Worm (Caenorhabditis elegans) whole organism, L1 larva: ENCODE measurements around the gene szy-2.

Experiments used
- C34B4.2 ChIP-seq: sonication (generic microtip); optimal IDR thresholded peaks from 2 replicates; lab custom pipeline; 2017; ENCODE audit warnings: mild to moderate bottlenecking, missing genetic modification characterization, missing compliant biosample characterization
- F16B12.6 ChIP-seq: fragments of 150-350 bp; optimal IDR thresholded peaks from 2 replicates; lab custom pipeline; 2014; ENCODE audit warnings: missing biosample characterization, missing genetic modification characterization
- Y116A8C.19 ChIP-seq: sonication (generic microtip); optimal IDR thresholded peaks from 2 replicates; lab custom pipeline; 2016; ENCODE audit warnings: missing compliant biosample characterization, missing genetic modification characterization, borderline replicate concordance
- aly-2 ChIP-seq: fragments of 150-350 bp; optimal IDR thresholded peaks from 2 replicates; lab custom pipeline; 2014; ENCODE audit warnings: missing biosample characterization, missing genetic modification characterization
- ama-1 ChIP-seq: fragments of 150-350 bp; optimal IDR thresholded peaks from 2 replicates; lab custom pipeline; 2014
- ceh-63 ChIP-seq: fragments of 200-800 bp; sonication (Bioruptor generic); optimal IDR thresholded peaks from 2 replicates; lab custom pipeline; 2018; ENCODE audit warnings: mild to moderate bottlenecking, missing genetic modification characterization, missing compliant biosample characterization
- ceh-82 ChIP-seq, 3 experiments: fragments of 150-350 bp in 1 of 3; sonication (generic microtip) in 2 of 3; optimal IDR thresholded peaks; 2 replicates each; lab custom pipeline; 2014 to 2017; ENCODE audit warnings: missing biosample characterization in 3 of 3, missing genetic modification characterization in 3 of 3
- ceh-90 ChIP-seq: sonication (generic microtip); optimal IDR thresholded peaks from 2 replicates; lab custom pipeline; 2016; ENCODE audit warnings: missing genetic modification characterization, missing compliant biosample characterization
- ces-1 ChIP-seq: fragments of 150-350 bp; optimal IDR thresholded peaks from 2 replicates; lab custom pipeline; 2014; ENCODE audit warnings: missing biosample characterization, missing genetic modification reagents, missing genetic modification characterization
- dpl-1 ChIP-seq, 3 experiments: fragments of 150-350 bp in 2 of 3; sonication (generic microtip) in 1 of 3; optimal IDR thresholded peaks; 2 replicates each; lab custom pipeline; 2014 to 2017; ENCODE audit warnings: missing biosample characterization in 3 of 3, missing genetic modification characterization in 3 of 3, missing genetic modification reagents in 3 of 3
- efl-1 ChIP-seq, 4 experiments: fragments of 150-350 bp; optimal IDR thresholded peaks in 3 of 4; peaks in 1 of 4; 1 replicate in 1 of 4; 2 replicates in 3 of 4; lab custom pipeline; 2014; ENCODE audit warnings: missing biosample characterization in 2 of 4, missing genetic modification characterization in 2 of 4, missing genetic modification reagents in 2 of 4
- elt-2 ChIP-seq: sonication (generic microtip); optimal IDR thresholded peaks from 2 replicates; lab custom pipeline; 2016; ENCODE audit warnings: missing genetic modification characterization, mild to moderate bottlenecking, inconsistent platforms, missing compliant biosample characterization, missing genetic modification reagents
- fkh-8 ChIP-seq: sonication (generic microtip); optimal IDR thresholded peaks from 2 replicates; lab custom pipeline; 2016; ENCODE audit warnings: mild to moderate bottlenecking, missing genetic modification characterization, missing compliant biosample characterization
- fos-1 ChIP-seq: fragments of 150-350 bp; optimal IDR thresholded peaks from 2 replicates; lab custom pipeline; 2014; ENCODE audit warnings: missing biosample characterization, missing genetic modification characterization
- hlh-17 ChIP-seq: fragments of 200-800 bp; sonication (Bioruptor generic); optimal IDR thresholded peaks from 2 replicates; lab custom pipeline; 2018; ENCODE audit warnings: missing genetic modification characterization, mild to moderate bottlenecking, missing compliant biosample characterization, moderate library complexity, borderline replicate concordance
- hpl-2 ChIP-seq: fragments of 150-350 bp; optimal IDR thresholded peaks from 2 replicates; lab custom pipeline; 2014; ENCODE audit warnings: missing biosample characterization, missing genetic modification reagents, missing genetic modification characterization
- jun-1 ChIP-seq: fragments of 150-350 bp; optimal IDR thresholded peaks from 2 replicates; lab custom pipeline; 2014; ENCODE audit warnings: missing biosample characterization, missing genetic modification reagents, missing genetic modification characterization
- lin-14 ChIP-seq: fragments of 200-800 bp; sonication (Bioruptor generic); optimal IDR thresholded peaks from 2 replicates; lab custom pipeline; 2018; ENCODE audit warnings: mild to moderate bottlenecking, missing genetic modification characterization, moderate library complexity, missing compliant biosample characterization
- lin-15B ChIP-seq: fragments of 150-350 bp; sonication (generic microtip); optimal IDR thresholded peaks from 3 replicates; lab custom pipeline; 2014; ENCODE audit warnings: missing biosample characterization, missing genetic modification characterization
- lin-35 ChIP-seq, 2 experiments: fragments of 150-350 bp; optimal IDR thresholded peaks; 2 replicates each; lab custom pipeline; 2014; ENCODE audit warnings: missing biosample characterization in 2 of 2, missing genetic modification characterization in 2 of 2, missing genetic modification reagents in 2 of 2
- lsy-2 ChIP-seq, 2 experiments: fragments of 150-350 bp; optimal IDR thresholded peaks; 2 replicates each; lab custom pipeline; 2014; ENCODE audit warnings: missing biosample characterization in 2 of 2, missing genetic modification characterization in 2 of 2
- mep-1 ChIP-seq: fragments of 150-350 bp; optimal IDR thresholded peaks from 2 replicates; lab custom pipeline; 2014; ENCODE audit warnings: missing biosample characterization, missing genetic modification characterization
- nhr-11 ChIP-seq: fragments of 150-350 bp; optimal IDR thresholded peaks from 2 replicates; lab custom pipeline; 2014; ENCODE audit warnings: missing biosample characterization, missing genetic modification characterization
- nhr-12 ChIP-seq: sonication (generic microtip); optimal IDR thresholded peaks from 2 replicates; lab custom pipeline; 2017; ENCODE audit warnings: missing biosample characterization, missing genetic modification characterization
- nhr-47 ChIP-seq: sonication (generic microtip); optimal IDR thresholded peaks from 2 replicates; lab custom pipeline; 2016; ENCODE audit warnings: mild to moderate bottlenecking, missing genetic modification characterization, moderate library complexity, missing compliant biosample characterization
- nhr-71 ChIP-seq: sonication (generic microtip); optimal IDR thresholded peaks from 2 replicates; lab custom pipeline; 2016; ENCODE audit warnings: mild to moderate bottlenecking, missing genetic modification characterization, moderate library complexity, missing compliant biosample characterization
- nhr-77 ChIP-seq: fragments of 150-350 bp; optimal IDR thresholded peaks from 2 replicates; lab custom pipeline; 2014; ENCODE audit warnings: missing biosample characterization, missing genetic modification characterization
- nhr-84 ChIP-seq: sonication (generic microtip); optimal IDR thresholded peaks from 2 replicates; lab custom pipeline; 2017; ENCODE audit warnings: missing biosample characterization, missing genetic modification characterization
- rnt-1 ChIP-seq: sonication (generic microtip); optimal IDR thresholded peaks from 2 replicates; lab custom pipeline; 2016; ENCODE audit warnings: mild to moderate bottlenecking, missing genetic modification characterization, moderate library complexity, missing compliant biosample characterization
- skn-1 ChIP-seq: fragments of 150-350 bp; optimal IDR thresholded peaks from 2 replicates; lab custom pipeline; 2014; ENCODE audit warnings: missing biosample characterization, missing genetic modification characterization
- snpc-4 ChIP-seq: fragments of 150-350 bp; optimal IDR thresholded peaks from 2 replicates; lab custom pipeline; 2014; ENCODE audit warnings: missing biosample characterization, missing genetic modification characterization
- snu-23 ChIP-seq: sonication (generic microtip); optimal IDR thresholded peaks from 2 replicates; lab custom pipeline; 2016; ENCODE audit warnings: missing genetic modification characterization, missing compliant biosample characterization
- sptf-1 ChIP-seq: fragments of 150-350 bp; optimal IDR thresholded peaks from 2 replicates; lab custom pipeline; 2014; ENCODE audit warnings: missing biosample characterization, missing genetic modification characterization
- sup-37 ChIP-seq: fragments of 200-800 bp; sonication (Bioruptor generic); optimal IDR thresholded peaks from 2 replicates; lab custom pipeline; 2018; ENCODE audit warnings: mild to moderate bottlenecking, missing genetic modification characterization, missing compliant biosample characterization
- unc-130 ChIP-seq: fragments of 150-350 bp; optimal IDR thresholded peaks from 2 replicates; lab custom pipeline; 2017; ENCODE audit warnings: missing biosample characterization, missing genetic modification characterization, inconsistent platforms
- unc-30 ChIP-seq: sonication (generic microtip); optimal IDR thresholded peaks from 2 replicates; lab custom pipeline; 2017; ENCODE audit warnings: missing biosample characterization, missing genetic modification characterization
- unc-98 ChIP-seq: fragments of 200-800 bp; sonication (Bioruptor generic); IDR thresholded peaks from 2 replicates; pipeline ENCODE4 v1.3.6; 2022; ENCODE audit warnings: missing genetic modification characterization, missing compliant biosample characterization
- vab-15 ChIP-seq: sonication (generic microtip); optimal IDR thresholded peaks from 2 replicates; lab custom pipeline; 2017; ENCODE audit warnings: missing genotype, mild to moderate bottlenecking, missing genetic modification characterization, missing compliant biosample characterization
- zag-1 ChIP-seq: fragments of 150-350 bp; optimal IDR thresholded peaks from 2 replicates; lab custom pipeline; 2014; ENCODE audit warnings: missing biosample characterization, missing genetic modification characterization
- zip-4 ChIP-seq: fragments of 200-800 bp; sonication (Bioruptor generic); optimal IDR thresholded peaks from 2 replicates; lab custom pipeline; 2018; ENCODE audit warnings: mild to moderate bottlenecking, missing genetic modification characterization, moderate library complexity, missing compliant biosample characterization
- ztf-11 ChIP-seq, 2 experiments: sonication (generic microtip); optimal IDR thresholded peaks; 2 replicates each; lab custom pipeline; 2016 to 2017; ENCODE audit warnings: missing genetic modification characterization in 2 of 2, missing biosample characterization in 1 of 2, missing compliant biosample characterization in 1 of 2
- ztf-4 ChIP-seq: fragments of 150-350 bp; optimal IDR thresholded peaks from 2 replicates; lab custom pipeline; 2014; ENCODE audit warnings: missing biosample characterization, missing genetic modification characterization

Gene szy-2

ce11 chrIII:5417921-5418320, 46.8 kb upstream of the szy-2 start (continued):
- TF ChIP-seq mep-1 (tag; lab: Kevin White, UChicago) (no peak), ces-1 (GFP tag; lab: Kevin White, UChicago) (no peak), nhr-77 (tag; lab: Kevin White, UChicago) (no peak), rnt-1 (tag; lab: Kevin White, UChicago) (peak; percentile 43), Y116A8C.19 (tag; lab: Kevin White, UChicago) (no peak), snpc-4 (tag; lab: Kevin White, UChicago) (no peak), vab-15 (tag; lab: Kevin White, UChicago) (no peak), dpl-1 (GFP tag; optimal IDR thresholded peaks at IDR 0.05; lab: Kevin White, UChicago) (no peak), F16B12.6 (tag; lab: Kevin White, UChicago) (no peak), jun-1 (tag; lab: Kevin White, UChicago) (no peak), ceh-90 (tag; lab: Kevin White, UChicago) (no peak), nhr-71 (tag; lab: Kevin White, UChicago) (peak; percentile 36), nhr-84 (tag; lab: Kevin White, UChicago) (no peak), snu-23 (GFP tag; lab: Kevin White, UChicago) (no peak), fkh-8 (no peak), sptf-1 (tag; lab: Kevin White, UChicago) (no peak), nhr-11 (no peak), skn-1 (tag; lab: Kevin White, UChicago) (no peak), zip-4 (GFP tag; lab: Kevin White, UChicago) (no peak), unc-130 (tag; lab: Kevin White, UChicago) (no peak), lin-14 (GFP tag; lab: Kevin White, UChicago) (peak; percentile 58), C34B4.2 (tag; lab: Kevin White, UChicago) (no peak), lin-35 (GFP tag; optimal IDR thresholded peaks at IDR 0.05; lab: Kevin White, UChicago) (peak in 1 of 2 experiments; percentile 4), lsy-2 (tag; optimal IDR thresholded peaks at IDR 0.05; lab: Kevin White, UChicago) (peak in 1 of 2 experiments; percentile 31), hlh-17 (GFP tag; lab: Kevin White, UChicago) (no peak), lin-15B (no peak), elt-2 (tag; lab: Kevin White, UChicago) (no peak), efl-1 (optimal IDR thresholded peaks at IDR 0.05; lab: Kevin White, UChicago) (no peak), efl-1 (GFP tag; optimal IDR thresholded peaks at IDR 0.05 in 1 of 2; lab: Kevin White, UChicago) (no peak), fos-1 (tag; lab: Kevin White, UChicago) (no peak), unc-30 (tag; lab: Kevin White, UChicago) (no peak), sup-37 (GFP tag; lab: Kevin White, UChicago) (no peak), ama-1 (lab: Kevin White, UChicago) (no peak), hpl-2 (no peak), zag-1 (tag; lab: Kevin White, UChicago) (no peak), unc-98 (no peak), ztf-11 (tag; optimal IDR thresholded peaks at IDR 0.05; lab: Kevin White, UChicago) (no peak), ceh-63 (GFP tag; lab: Kevin White, UChicago) (no peak), ceh-82 (tag; optimal IDR thresholded peaks at IDR 0.05; lab: Kevin White, UChicago) (no peak), ztf-4 (no peak), nhr-47 (no peak), nhr-12 (tag; lab: Kevin White, UChicago) (no peak)

- TF ChIP-seq aly-2, result no peak
- TF ChIP-seq sup-37 (GFP tag; lab: Kevin White, UChicago), result no peak
- TF ChIP-seq efl-1 (optimal IDR thresholded peaks at IDR 0.05; lab: Kevin White, UChicago), result no peak
- TF ChIP-seq efl-1 (GFP tag; optimal IDR thresholded peaks at IDR 0.05 in 1 of 2; lab: Kevin White, UChicago), result peak in 1 of 2 experiments; percentile 39
- no peak for TF ChIP-seq ceh-63 (GFP tag; lab: Kevin White, UChicago)
- TF ChIP-seq lin-15B, result no peak
- TF ChIP-seq mep-1 (tag; lab: Kevin White, UChicago), result no peak
Observed at ce11 chrIII:5413680-5414079, 42.6 kb upstream of the szy-2 start, which contains the start of gene grl-22. grl-22 (minus strand) TSS chrIII:5414011.
